Worm (Caenorhabditis elegans): ENCODE measurements around the gene F48C5.2.

DNA sequence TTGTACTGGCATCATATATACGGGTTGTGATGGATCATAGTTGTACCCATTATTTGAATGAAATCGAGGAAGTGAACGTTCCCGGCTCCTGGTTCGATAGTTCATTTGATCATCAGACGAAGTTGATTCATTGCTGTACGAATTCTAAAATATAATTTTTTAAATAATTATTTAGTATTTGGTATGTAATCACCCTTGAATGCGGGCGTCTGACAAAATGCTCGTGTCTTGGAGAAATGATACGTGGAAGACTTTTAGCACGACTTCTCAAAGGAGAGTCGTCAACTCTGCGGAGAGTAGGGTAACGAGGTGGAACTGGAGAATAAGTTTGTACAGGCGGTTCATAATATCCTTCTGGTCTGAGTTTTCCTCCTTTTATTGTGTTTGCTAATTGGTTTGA lies 26.6 kb downstream of the F48C5.2 start:
- TF ChIP-seq lin-13 (tag; optimal IDR thresholded peaks at IDR 0.05) (no peak), ztf-11 (tag; optimal IDR thresholded peaks at IDR 0.05) (no peak), sptf-1 (tag; optimal IDR thresholded peaks at IDR 0.05) (no peak), hlh-1 (tag; optimal IDR thresholded peaks at IDR 0.05) (no peak), nhr-237 (tag; optimal IDR thresholded peaks at IDR 0.05) (no peak), snpc-4 (tag; optimal IDR thresholded peaks at IDR 0.05) (no peak), unc-62 (GFP tag; optimal IDR thresholded peaks at IDR 0.05) (no peak)

Data from whole organism, mixed stage, embryonic.